Worm (Caenorhabditis elegans) whole organism, young adult: ENCODE data around the gene F34H10.1.
"Not testable (repeated sequence)": the region's sequence is repeated elsewhere in the genome, so short reads cannot be mapped to it uniquely, and the experiment has no call there.

Source experiments
- B0019.2 ChIP-seq: fragments of 200-800 bp; sonication (Bioruptor generic); conservative IDR thresholded peaks from 2 replicates; pipeline ENCODE4 v1.3.6; 2022; ENCODE audit warnings: missing genetic modification reagents, missing genetic modification characterization, missing compliant biosample characterization
- C17E4.6 ChIP-seq: fragments of 200-800 bp; sonication (Bioruptor generic); IDR thresholded peaks from 2 replicates; pipeline ENCODE4 v1.3.6; 2022; ENCODE audit warnings: missing genetic modification reagents, missing genetic modification characterization, missing compliant biosample characterization
- F22D6.2 ChIP-seq: sonication (generic microtip); optimal IDR thresholded peaks from 2 replicates; lab custom pipeline; 2016; ENCODE audit warnings: mild to moderate bottlenecking, missing genetic modification characterization, missing compliant biosample characterization
- F39B2.1 ChIP-seq: fragments of 200-800 bp; sonication (Bioruptor generic); IDR thresholded peaks from 2 replicates; pipeline ENCODE4 v1.3.6; 2022; ENCODE audit warnings: missing genetic modification reagents, missing genetic modification characterization, missing compliant biosample characterization
- F57A8.1 ChIP-seq: fragments of 200-800 bp; sonication (Bioruptor generic); optimal IDR thresholded peaks from 2 replicates; lab custom pipeline; 2018; ENCODE audit warnings: mild to moderate bottlenecking, missing genetic modification characterization, moderate library complexity, missing compliant biosample characterization
- Y79H2A.3 ChIP-seq: fragments of 200-800 bp; sonication (Bioruptor generic); conservative IDR thresholded peaks from 2 replicates; pipeline ENCODE4 v1.3.6; 2022; ENCODE audit warnings: missing genetic modification reagents, missing genetic modification characterization, missing compliant biosample characterization
- ZK185.1 ChIP-seq: sonication (generic microtip); optimal IDR thresholded peaks from 2 replicates; lab custom pipeline; 2016; ENCODE audit warnings: mild to moderate bottlenecking, missing genetic modification characterization, missing compliant biosample characterization; ENCODE audit not compliant: poor library complexity, severe bottlenecking
- aptf-2 ChIP-seq: fragments of 200-800 bp; sonication (Bioruptor generic); conservative IDR thresholded peaks from 2 replicates; pipeline ENCODE4 v1.3.6; 2022; ENCODE audit warnings: missing genetic modification reagents, missing genetic modification characterization, missing compliant biosample characterization
- attf-3 ChIP-seq: fragments of 200-800 bp; sonication (Bioruptor generic); conservative IDR thresholded peaks from 2 replicates; pipeline ENCODE4 v1.3.6; 2022; ENCODE audit warnings: missing genetic modification reagents, missing genetic modification characterization, missing compliant biosample characterization
- attf-5 ChIP-seq: fragments of 200-800 bp; sonication (Bioruptor generic); optimal IDR thresholded peaks from 2 replicates; lab custom pipeline; 2018; ENCODE audit warnings: mild to moderate bottlenecking, missing genetic modification characterization, missing compliant biosample characterization
- bed-2 ChIP-seq: fragments of 200-800 bp; sonication (Bioruptor generic); IDR thresholded peaks from 2 replicates; pipeline ENCODE4 v1.3.6; 2022; ENCODE audit warnings: missing genetic modification reagents, missing genetic modification characterization, missing compliant biosample characterization
- cebp-1 ChIP-seq, 2 experiments: fragments of 200-800 bp in 1 of 2; sonication (Bioruptor generic) in 1 of 2; sonication (generic microtip) in 1 of 2; IDR thresholded peaks in 1 of 2; optimal IDR thresholded peaks in 1 of 2; 2 replicates each; pipeline versions ENCODE4 v1.3.6 to Lab custom; 2017 to 2022; ENCODE audit warnings: missing compliant biosample characterization in 2 of 2, missing genetic modification characterization in 2 of 2, mild to moderate bottlenecking in 1 of 2, missing genetic modification reagents in 1 of 2, moderate library complexity in 1 of 2
- ceh-100 ChIP-seq: fragments of 200-800 bp; sonication (Bioruptor generic); IDR thresholded peaks from 2 replicates; pipeline ENCODE4 v1.3.6; 2022; ENCODE audit warnings: missing genetic modification reagents, missing genetic modification characterization, missing compliant biosample characterization
- ceh-27 ChIP-seq: fragments of 200-800 bp; sonication (Bioruptor generic); optimal IDR thresholded peaks from 2 replicates; lab custom pipeline; 2018; ENCODE audit warnings: mild to moderate bottlenecking, missing genetic modification characterization, moderate library complexity, missing compliant biosample characterization
- ceh-79 ChIP-seq: sonication (generic microtip); optimal IDR thresholded peaks from 2 replicates; lab custom pipeline; 2017; ENCODE audit warnings: mild to moderate bottlenecking, missing genetic modification characterization, missing compliant biosample characterization
- die-1 ChIP-seq: sonication (generic microtip); optimal IDR thresholded peaks from 2 replicates; lab custom pipeline; 2016; ENCODE audit warnings: missing genotype, mild to moderate bottlenecking, missing genetic modification characterization, missing compliant biosample characterization
- efl-1 ChIP-seq: fragments of 150-350 bp; optimal IDR thresholded peaks from 2 replicates; lab custom pipeline; 2014; ENCODE audit warnings: missing biosample characterization, missing genetic modification reagents, missing genetic modification characterization
- egl-18 ChIP-seq: fragments of 200-800 bp; sonication (Bioruptor generic); IDR thresholded peaks from 2 replicates; pipeline ENCODE4 v1.3.6; 2022; ENCODE audit warnings: missing genetic modification reagents, missing genetic modification characterization, missing compliant biosample characterization
- ets-4 ChIP-seq: fragments of 200-800 bp; sonication (Bioruptor generic); optimal IDR thresholded peaks from 2 replicates; lab custom pipeline; 2018; ENCODE audit warnings: mild to moderate bottlenecking, missing genetic modification characterization, missing compliant biosample characterization
- fkh-3 ChIP-seq: sonication (generic microtip); optimal IDR thresholded peaks from 2 replicates; lab custom pipeline; 2016; ENCODE audit warnings: mild to moderate bottlenecking, missing genetic modification characterization, missing compliant biosample characterization
- hlh-12 ChIP-seq: sonication (generic microtip); optimal IDR thresholded peaks from 2 replicates; lab custom pipeline; 2016; ENCODE audit warnings: missing genetic modification characterization, missing compliant biosample characterization
- lin-26 ChIP-seq: fragments of 200-800 bp; sonication (Bioruptor generic); IDR thresholded peaks from 2 replicates; pipeline ENCODE4 v1.3.6; 2022; ENCODE audit warnings: missing genetic modification reagents, missing genetic modification characterization, missing compliant biosample characterization
- lin-35 ChIP-seq, 3 experiments: fragments of 150-350 bp in 2 of 3; sonication (generic microtip) in 1 of 3; optimal IDR thresholded peaks; 2 replicates each; lab custom pipeline; 2014 to 2018; ENCODE audit warnings: missing biosample characterization in 3 of 3, missing genetic modification characterization in 3 of 3, missing genetic modification reagents in 3 of 3
- lin-40 ChIP-seq: sonication (generic microtip); optimal IDR thresholded peaks from 2 replicates; lab custom pipeline; 2016; ENCODE audit warnings: missing genetic modification characterization, mild to moderate bottlenecking, missing compliant biosample characterization, missing genotype, missing genetic modification reagents
- lsy-27 ChIP-seq: sonication (generic microtip); optimal IDR thresholded peaks from 2 replicates; lab custom pipeline; 2017; ENCODE audit warnings: missing genetic modification characterization, mild to moderate bottlenecking, missing compliant biosample characterization, antibody characterized with exemption, missing genotype, borderline replicate concordance; ENCODE audit not compliant: insufficient read depth
- nfya-2 ChIP-seq: fragments of 200-800 bp; sonication (Bioruptor generic); IDR thresholded peaks from 2 replicates; pipeline ENCODE4 v1.3.6; 2022; ENCODE audit warnings: missing genetic modification reagents, missing genetic modification characterization, missing compliant biosample characterization
- nfyb-1 ChIP-seq: fragments of 200-800 bp; sonication (Bioruptor generic); IDR thresholded peaks from 2 replicates; pipeline ENCODE4 v1.3.6; 2022; ENCODE audit warnings: missing genetic modification reagents, missing genetic modification characterization, missing compliant biosample characterization
- nhr-179 ChIP-seq: sonication (generic microtip); optimal IDR thresholded peaks from 2 replicates; lab custom pipeline; 2016; ENCODE audit warnings: mild to moderate bottlenecking, missing genetic modification characterization, missing compliant biosample characterization
- repo-1 ChIP-seq: sonication (generic microtip); optimal IDR thresholded peaks from 2 replicates; lab custom pipeline; 2017; ENCODE audit warnings: mild to moderate bottlenecking, missing genetic modification characterization, missing compliant biosample characterization
- snpc-1.1 ChIP-seq: sonication (generic microtip); optimal IDR thresholded peaks from 2 replicates; lab custom pipeline; 2017; ENCODE audit warnings: missing genetic modification characterization, mild to moderate bottlenecking, missing compliant biosample characterization, antibody characterized with exemption, moderate library complexity, missing genotype, missing genetic modification reagents; ENCODE audit not compliant: insufficient read depth
- somi-1 ChIP-seq: fragments of 200-800 bp; sonication (Bioruptor generic); optimal IDR thresholded peaks from 2 replicates; lab custom pipeline; 2018; ENCODE audit warnings: mild to moderate bottlenecking, missing genetic modification characterization, missing compliant biosample characterization
- sptf-2 ChIP-seq: fragments of 200-800 bp; sonication (Bioruptor generic); optimal IDR thresholded peaks from 2 replicates; lab custom pipeline; 2018; ENCODE audit warnings: mild to moderate bottlenecking, missing genetic modification characterization, missing compliant biosample characterization
- tbx-9 ChIP-seq: sonication (generic microtip); optimal IDR thresholded peaks from 2 replicates; lab custom pipeline; 2016; ENCODE audit warnings: borderline replicate concordance, missing genetic modification characterization, inconsistent platforms, missing compliant biosample characterization
- unc-62 ChIP-seq: fragments of 150-350 bp; optimal IDR thresholded peaks from 2 replicates; lab custom pipeline; 2014; ENCODE audit warnings: missing biosample characterization, missing genetic modification reagents, missing genetic modification characterization
- zim-3 ChIP-seq: sonication (generic microtip); optimal IDR thresholded peaks from 2 replicates; lab custom pipeline; 2017; ENCODE audit warnings: mild to moderate bottlenecking, missing genetic modification characterization, moderate library complexity, missing compliant biosample characterization

The F34H10.1 gene

DNA sequence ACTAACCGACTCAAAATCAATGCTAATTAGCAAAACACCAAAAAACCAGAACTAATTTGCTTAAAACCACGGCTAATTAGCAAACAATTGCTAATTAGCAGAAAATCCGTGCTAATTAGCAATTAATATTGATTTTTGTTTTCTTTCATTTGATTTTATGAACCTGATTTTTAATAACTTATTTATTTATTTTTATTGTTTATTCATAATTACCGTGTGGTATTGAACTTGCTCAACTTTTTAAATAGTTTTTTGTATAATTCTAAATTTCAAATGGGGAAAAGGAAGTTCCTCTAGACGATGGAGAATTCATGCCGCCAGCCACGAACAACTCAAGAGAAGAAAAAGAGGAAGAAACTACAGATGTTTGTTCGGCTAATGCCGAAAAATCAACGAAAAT is at the start of gene F34H10.1:
Gene F34H10.1, plus strand, starts transcription at position 301 of the 400 bp plus-strand sequence.
- not testable (repeated sequence) for TF ChIP-seq egl-18 (GFP tag; lab: Robert Waterston, UW); zim-3 (tag; lab: Kevin White, UChicago); lsy-27

DNA sequence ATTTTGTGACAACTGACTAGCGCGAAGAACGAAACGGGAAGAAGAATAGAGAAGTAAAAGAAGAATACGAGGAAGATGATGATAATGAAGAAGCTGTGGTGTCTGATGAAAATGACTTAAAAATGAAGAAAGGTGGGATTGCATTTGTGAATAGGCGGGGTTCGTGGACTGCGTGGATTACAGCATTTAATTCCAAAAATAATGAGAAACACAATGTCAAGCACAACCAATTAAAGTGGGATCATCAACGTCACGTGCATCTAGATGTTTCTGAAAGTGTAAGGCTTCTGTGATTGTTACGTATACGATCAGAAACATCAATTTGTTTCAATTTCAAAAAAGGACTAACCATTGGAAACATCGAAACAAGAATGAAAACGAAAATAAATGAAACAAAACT is 49.0 kb upstream of the F34H10.1 start, which contains the start of gene glb-17:
Gene glb-17, minus strand, starts transcription at position 101 of the 400 bp plus-strand sequence.
- TF ChIP-seq ceh-100 (GFP tag; lab: Robert Waterston, UW) (no peak), F57A8.1 (no peak), attf-3 (no peak), tbx-9 (tag; lab: Kevin White, UChicago) (no peak), B0019.2 (no peak), repo-1 (tag; lab: Kevin White, UChicago) (no peak), aptf-2 (GFP tag; lab: Robert Waterston, UW) (no peak), sptf-2 (GFP tag; lab: Kevin White, UChicago) (no peak), ceh-27 (GFP tag; lab: Kevin White, UChicago) (no peak), somi-1 (GFP tag; lab: Kevin White, UChicago) (no peak), lin-35 (GFP tag; optimal IDR thresholded peaks at IDR 0.05; lab: Kevin White, UChicago) (no peak), ceh-79 (tag; lab: Kevin White, UChicago) (no peak), F22D6.2 (tag; lab: Kevin White, UChicago) (no peak), ets-4 (GFP tag; lab: Kevin White, UChicago) (no peak), lin-26 (GFP tag; lab: Robert Waterston, UW) (no peak), C17E4.6 (GFP tag; lab: Robert Waterston, UW) (no peak), nhr-179 (tag; lab: Kevin White, UChicago) (no peak), die-1 (no peak)

DNA sequence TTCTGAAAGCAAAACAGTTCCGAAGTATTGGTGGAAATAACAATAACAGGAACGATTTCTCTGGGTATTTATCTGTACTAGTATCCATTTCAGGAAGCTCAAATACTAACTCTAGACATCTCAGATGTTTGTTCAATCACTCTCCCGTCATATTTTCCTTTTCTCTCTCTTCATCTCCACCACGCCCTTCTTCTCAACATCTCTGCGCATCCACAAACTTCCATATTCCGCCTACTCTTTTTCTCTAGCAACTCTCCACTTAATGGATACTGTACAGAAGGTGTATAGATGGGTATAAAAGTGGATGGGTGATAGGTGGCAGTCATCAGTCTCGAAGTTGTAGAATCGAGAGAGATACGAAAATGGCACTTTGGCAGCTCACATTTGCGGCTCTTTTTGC is 41.6 kb upstream of the F34H10.1 start, which contains the start of gene gpx-5:
Gene gpx-5, plus strand, starts transcription at position 336 of the 400 bp plus-strand sequence.
- no peak for TF ChIP-seq fkh-3 (tag; lab: Kevin White, UChicago)
- TF ChIP-seq attf-5: no peak
- no peak; the same call in 1 of the 2 replicates for TF ChIP-seq lin-26 (GFP tag; lab: Robert Waterston, UW)
- TF ChIP-seq, all 124 proteins: peak for 0

DNA sequence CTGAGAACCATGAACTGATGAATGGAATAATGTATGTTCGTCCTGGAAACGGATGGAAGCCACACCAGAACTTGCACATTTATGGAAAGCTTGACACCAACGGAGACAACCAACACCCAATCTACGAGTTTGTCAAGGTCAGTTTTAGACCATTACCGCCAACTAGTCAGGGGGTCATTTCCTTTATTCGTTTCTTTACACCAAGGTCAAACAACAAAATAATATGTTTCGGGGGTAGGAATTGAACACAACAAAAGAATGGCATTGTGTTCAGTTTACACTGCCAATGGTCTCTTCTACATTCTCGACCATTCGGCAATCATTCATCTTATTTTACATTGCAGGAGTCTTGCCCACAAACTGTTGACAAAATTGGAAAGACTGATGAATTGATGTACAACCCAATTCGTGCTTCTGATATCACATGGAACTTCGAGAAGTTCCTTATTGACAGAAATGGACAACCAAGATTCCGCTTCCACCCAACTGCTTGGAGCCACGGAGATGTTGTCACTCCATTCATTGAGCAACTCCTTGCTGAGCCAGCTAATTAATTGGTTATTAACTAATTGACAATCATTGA is 40.2 kb upstream of the F34H10.1 start:
- TF ChIP-seq bed-2 (GFP tag; lab: Robert Waterston, UW) (no peak), fkh-3 (tag; lab: Kevin White, UChicago) (no peak), Y79H2A.3 (GFP tag; lab: Robert Waterston, UW) (no peak), nfya-2 (GFP tag; lab: Robert Waterston, UW) (no peak), efl-1 (GFP tag; lab: Kevin White, UChicago) (no peak), unc-62 (GFP tag; lab: Kevin White, UChicago) (no peak), snpc-1.1 (tag; lab: Kevin White, UChicago) (no peak), nfyb-1 (GFP tag; lab: Robert Waterston, UW) (no peak), cebp-1 (GFP tag; IDR thresholded peaks at IDR 0.05; lab: Robert Waterston, UW) (no peak), cebp-1 (tag; optimal IDR thresholded peaks at IDR 0.05; lab: Kevin White, UChicago) (no peak), hlh-12 (no peak), F39B2.1 (no peak), lin-40 (tag; lab: Kevin White, UChicago) (no peak), ZK185.1 (tag; lab: Kevin White, UChicago) (no peak)
